Worm (Caenorhabditis elegans) whole organism, L2 larva: ENCODE results near the gene fbxb-102.

Source experiments
- C34F6.9 ChIP-seq: fragments of 150-350 bp; optimal IDR thresholded peaks from 2 replicates; lab custom pipeline; 2014; ENCODE audit warnings: missing biosample characterization, missing genetic modification characterization
- F13H6.1 ChIP-seq: sonication (generic microtip); optimal IDR thresholded peaks from 2 replicates; lab custom pipeline; 2016; ENCODE audit warnings: missing genetic modification characterization, missing compliant biosample characterization
- ZK546.5 ChIP-seq: sonication (generic microtip); optimal IDR thresholded peaks from 2 replicates; lab custom pipeline; 2017; ENCODE audit warnings: missing biosample characterization, missing genetic modification characterization
- alr-1 ChIP-seq: fragments of 150-350 bp; optimal IDR thresholded peaks from 2 replicates; lab custom pipeline; 2014; ENCODE audit warnings: missing biosample characterization, missing genetic modification characterization
- aly-2 ChIP-seq: fragments of 150-350 bp; optimal IDR thresholded peaks from 2 replicates; lab custom pipeline; 2014; ENCODE audit warnings: missing biosample characterization, missing genetic modification characterization
- ama-1 ChIP-seq: fragments of 150-350 bp; optimal IDR thresholded peaks from 2 replicates; lab custom pipeline; 2018; ENCODE audit warnings: inconsistent platforms
- blmp-1 ChIP-seq: sonication (generic microtip); optimal IDR thresholded peaks from 2 replicates; lab custom pipeline; 2017; ENCODE audit warnings: missing genetic modification characterization, mild to moderate bottlenecking, missing compliant biosample characterization, antibody characterized with exemption, moderate library complexity; ENCODE audit not compliant: insufficient read depth
- dmd-4 ChIP-seq: sonication (generic microtip); optimal IDR thresholded peaks from 2 replicates; lab custom pipeline; 2017; ENCODE audit warnings: missing biosample characterization, missing genetic modification characterization
- egl-27 ChIP-seq: sonication (generic microtip); optimal IDR thresholded peaks from 3 replicates; lab custom pipeline; 2017; ENCODE audit warnings: missing biosample characterization, missing genetic modification reagents, missing genetic modification characterization
- elt-1 ChIP-seq: fragments of 150-350 bp; optimal IDR thresholded peaks from 2 replicates; lab custom pipeline; 2014; ENCODE audit warnings: missing biosample characterization, missing genetic modification characterization
- fos-1 ChIP-seq: fragments of 150-350 bp; optimal IDR thresholded peaks from 2 replicates; lab custom pipeline; 2014; ENCODE audit warnings: missing biosample characterization, missing genetic modification characterization
- gmeb-1 ChIP-seq: fragments of 150-350 bp; optimal IDR thresholded peaks from 2 replicates; lab custom pipeline; 2014; ENCODE audit warnings: missing biosample characterization, missing genetic modification characterization
- lin-11 ChIP-seq: fragments of 150-350 bp; sonication (generic microtip); optimal IDR thresholded peaks from 2 replicates; lab custom pipeline; 2014; ENCODE audit warnings: missing biosample characterization, missing genetic modification characterization, inconsistent platforms, mixed read lengths
- lin-13 ChIP-seq: fragments of 150-350 bp; optimal IDR thresholded peaks from 2 replicates; lab custom pipeline; 2014; ENCODE audit warnings: missing biosample characterization, missing genetic modification reagents, missing genetic modification characterization
- mab-5 ChIP-seq: fragments of 150-350 bp; optimal IDR thresholded peaks from 2 replicates; lab custom pipeline; 2014; ENCODE audit warnings: missing biosample characterization, missing genetic modification characterization
- mbf-1 ChIP-seq: sonication (generic microtip); optimal IDR thresholded peaks from 2 replicates; lab custom pipeline; 2017; ENCODE audit warnings: missing biosample characterization, missing genetic modification characterization
- mdl-1 ChIP-seq, 2 experiments: fragments of 150-350 bp in 1 of 2; sonication (generic microtip) in 1 of 2; optimal IDR thresholded peaks; 2 replicates each; lab custom pipeline; 2017; ENCODE audit warnings: missing biosample characterization in 2 of 2, missing genetic modification characterization in 2 of 2
- nhr-10 ChIP-seq: sonication (generic microtip); optimal IDR thresholded peaks from 2 replicates; lab custom pipeline; 2017; ENCODE audit warnings: missing biosample characterization, missing genetic modification characterization
- nhr-11 ChIP-seq: fragments of 150-350 bp; optimal IDR thresholded peaks from 2 replicates; lab custom pipeline; 2014; ENCODE audit warnings: missing biosample characterization, missing genetic modification characterization
- nhr-12 ChIP-seq: fragments of 150-350 bp; optimal IDR thresholded peaks from 2 replicates; lab custom pipeline; 2014; ENCODE audit warnings: missing biosample characterization, missing genetic modification characterization
- nhr-23 ChIP-seq: fragments of 150-350 bp; optimal IDR thresholded peaks from 2 replicates; lab custom pipeline; 2014; ENCODE audit warnings: missing biosample characterization, missing genetic modification reagents, missing genetic modification characterization
- nhr-237 ChIP-seq: fragments of 150-350 bp; optimal IDR thresholded peaks from 2 replicates; lab custom pipeline; 2014; ENCODE audit warnings: missing biosample characterization, missing genetic modification characterization
- nhr-25 ChIP-seq: fragments of 150-350 bp; sonication (generic microtip); optimal IDR thresholded peaks from 3 replicates; lab custom pipeline; 2014; ENCODE audit warnings: missing biosample characterization, missing genetic modification characterization
- nhr-77 ChIP-seq: fragments of 150-350 bp; optimal IDR thresholded peaks from 2 replicates; lab custom pipeline; 2014; ENCODE audit warnings: missing biosample characterization, missing genetic modification characterization
- peb-1 ChIP-seq: fragments of 150-350 bp; optimal IDR thresholded peaks from 2 replicates; lab custom pipeline; 2014; ENCODE audit warnings: missing biosample characterization, missing genetic modification characterization
- sem-4 ChIP-seq: fragments of 150-350 bp; optimal IDR thresholded peaks from 2 replicates; lab custom pipeline; 2014; ENCODE audit warnings: missing biosample characterization, missing genetic modification reagents, missing genetic modification characterization
- sma-3 ChIP-seq: sonication (generic microtip); optimal IDR thresholded peaks from 2 replicates; lab custom pipeline; 2016; ENCODE audit warnings: missing genetic modification reagents, missing genetic modification characterization, missing compliant biosample characterization
- sma-9 ChIP-seq, 2 experiments: fragments of 150-350 bp in 1 of 2; sonication (generic microtip) in 1 of 2; optimal IDR thresholded peaks; 2 replicates each; lab custom pipeline; 2014 to 2016; ENCODE audit warnings: missing genetic modification characterization in 2 of 2, mild to moderate bottlenecking in 1 of 2, missing biosample characterization in 1 of 2, missing compliant biosample characterization in 1 of 2, missing genetic modification reagents in 1 of 2, moderate library complexity in 1 of 2
- unc-39 ChIP-seq: fragments of 150-350 bp; optimal IDR thresholded peaks from 2 replicates; lab custom pipeline; 2014; ENCODE audit warnings: missing biosample characterization, missing genetic modification characterization
- unc-62 ChIP-seq: fragments of 150-350 bp; optimal IDR thresholded peaks from 2 replicates; lab custom pipeline; 2014; ENCODE audit warnings: missing biosample characterization, missing genetic modification reagents, missing genetic modification characterization
- zag-1 ChIP-seq: fragments of 150-350 bp; optimal IDR thresholded peaks from 2 replicates; lab custom pipeline; 2014; ENCODE audit warnings: missing biosample characterization, missing genetic modification characterization
- ztf-1 ChIP-seq: fragments of 200-800 bp; sonication (Bioruptor generic); conservative IDR thresholded peaks from 2 replicates; pipeline ENCODE4 v1.3.6; 2022; ENCODE audit warnings: missing genetic modification characterization, missing compliant biosample characterization
- ztf-4 ChIP-seq: fragments of 150-350 bp; optimal IDR thresholded peaks from 2 replicates; lab custom pipeline; 2014; ENCODE audit warnings: missing biosample characterization, missing genetic modification characterization

fbxb-102 gene

ce11 chrII:12460602-12461453, 21.9 kb upstream of the fbxb-102 start, which contains the start of gene tag-280:
Gene tag-280, plus strand, starts transcription at chrII:12460652.
- TF ChIP-seq nhr-12 = no peak
- TF ChIP-seq gmeb-1 = no peak
- no peak for TF ChIP-seq ztf-4
- no peak for TF ChIP-seq sem-4 (tag; lab: Kevin White, UChicago)
- TF ChIP-seq nhr-77 = no peak
- TF ChIP-seq blmp-1 (tag; lab: Kevin White, UChicago) = no peak
- TF ChIP-seq sma-9 (GFP tag; optimal IDR thresholded peaks at IDR 0.05; lab: Kevin White, UChicago) = no peak
- TF ChIP-seq sma-9 (tag; optimal IDR thresholded peaks at IDR 0.05; lab: Kevin White, UChicago) = no peak
- no peak for TF ChIP-seq nhr-10 (tag; lab: Kevin White, UChicago)
- no peak for TF ChIP-seq C34F6.9
- no peak for TF ChIP-seq zag-1 (tag; lab: Kevin White, UChicago)
- TF ChIP-seq fos-1 (tag; lab: Kevin White, UChicago) = no peak
- no peak for TF ChIP-seq peb-1 (tag; lab: Kevin White, UChicago)
- no peak for TF ChIP-seq alr-1 (tag; lab: Kevin White, UChicago)
- no peak for TF ChIP-seq lin-13 (GFP tag; lab: Kevin White, UChicago)

DNA sequence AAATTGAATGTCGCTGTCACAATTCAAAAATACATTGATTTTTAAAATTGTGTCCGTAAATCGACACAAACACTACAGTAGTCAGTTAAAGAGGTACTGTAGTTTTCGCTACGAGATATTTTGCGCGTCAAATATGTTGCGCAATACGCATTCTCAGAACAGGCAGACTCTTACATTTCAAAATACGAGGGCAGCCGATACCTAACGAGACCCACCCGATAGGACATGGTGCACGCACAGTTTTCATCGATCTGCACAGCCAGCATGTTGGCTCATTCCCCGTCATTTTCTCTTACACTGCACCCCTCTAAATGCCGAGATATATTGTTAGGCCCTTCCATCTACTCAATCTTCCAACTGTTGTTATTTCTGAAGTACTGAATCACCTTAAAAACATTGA, 20.5 kb upstream of the fbxb-102 start, which contains the start of gene F15A4.2:
Gene F15A4.2 (plus strand): TSS at position 301 of the 400 bp plus-strand sequence.
- TF ChIP-seq nhr-25 (tag; lab: Kevin White, UChicago) (no peak), F13H6.1 (tag; lab: Kevin White, UChicago) (no peak), unc-39 (tag; lab: Kevin White, UChicago) (no peak), ama-1 (lab: Kevin White, UChicago) (no peak), nhr-77 (no peak), unc-62 (GFP tag; lab: Kevin White, UChicago) (no peak), blmp-1 (tag; lab: Kevin White, UChicago) (no peak)

DNA sequence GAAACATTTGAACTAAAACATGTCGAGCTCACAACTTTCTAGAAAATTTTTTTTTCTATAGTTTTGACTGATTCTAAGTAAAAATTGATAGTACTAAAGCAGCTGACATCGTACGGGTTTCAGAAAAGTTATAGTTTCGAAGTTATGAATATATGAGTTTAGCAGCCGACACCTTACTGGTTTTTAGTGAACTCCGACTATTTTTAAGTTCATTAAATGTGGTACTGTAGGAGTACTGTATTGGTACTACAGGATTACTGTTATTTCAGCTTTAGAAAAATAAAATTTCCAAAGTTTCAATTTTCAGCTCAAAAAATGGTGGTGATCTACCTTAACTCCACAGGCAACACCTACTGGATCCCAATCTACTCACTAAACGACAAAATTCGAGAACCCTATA, 17.2 kb upstream of the fbxb-102 start, which contains the start of gene sre-37:
Gene sre-37 (plus strand): TSS at position 301 of the 400 bp plus-strand sequence.
- TF ChIP-seq ZK546.5 (tag; lab: Kevin White, UChicago) (no peak), sma-3 (GFP tag; lab: Kevin White, UChicago) (no peak), nhr-23 (tag; lab: Kevin White, UChicago) (no peak), mab-5 (no peak), dmd-4 (tag; lab: Kevin White, UChicago) (no peak), fos-1 (tag; lab: Kevin White, UChicago) (no peak), sma-9 (GFP tag; optimal IDR thresholded peaks at IDR 0.05; lab: Kevin White, UChicago) (no peak), sma-9 (tag; optimal IDR thresholded peaks at IDR 0.05; lab: Kevin White, UChicago) (no peak), nhr-77 (no peak), aly-2 (tag; lab: Kevin White, UChicago) (no peak), lin-13 (GFP tag; lab: Kevin White, UChicago) (no peak), sem-4 (tag; lab: Kevin White, UChicago) (no peak), egl-27 (tag; lab: Kevin White, UChicago) (no peak), blmp-1 (tag; lab: Kevin White, UChicago) (no peak), elt-1 (tag; lab: Kevin White, UChicago) (no peak)

ce11 chrII:12467047-12467446, 15.7 kb upstream of the fbxb-102 start, which contains the start of gene srg-16:
Gene srg-16, plus strand, starts transcription at chrII:12467133.
- TF ChIP-seq nhr-11 (tag; lab: Kevin White, UChicago) = no peak
- no peak for TF ChIP-seq unc-39 (tag; lab: Kevin White, UChicago)
- TF ChIP-seq nhr-10 (tag; lab: Kevin White, UChicago) = no peak
- no peak for TF ChIP-seq lin-11
- TF ChIP-seq nhr-237 (tag; lab: Kevin White, UChicago) = no peak
- no peak for TF ChIP-seq ztf-1
- TF ChIP-seq ama-1 (lab: Kevin White, UChicago) = no peak
- TF ChIP-seq mbf-1 (tag; lab: Kevin White, UChicago) = no peak
- TF ChIP-seq dmd-4 (tag; lab: Kevin White, UChicago) = no peak
- no peak for TF ChIP-seq lin-13 (GFP tag; lab: Kevin White, UChicago)
- TF ChIP-seq C34F6.9 = no peak
- TF ChIP-seq mdl-1 (tag; optimal IDR thresholded peaks at IDR 0.05; lab: Kevin White, UChicago) = no peak
- TF ChIP-seq nhr-12 = no peak
- no peak for TF ChIP-seq egl-27 (tag; lab: Kevin White, UChicago)
- no peak for TF ChIP-seq F13H6.1 (tag; lab: Kevin White, UChicago)
- no peak for TF ChIP-seq ztf-4
- no peak for TF ChIP-seq nhr-23 (tag; lab: Kevin White, UChicago)
- TF ChIP-seq unc-62 (GFP tag; lab: Kevin White, UChicago) = no peak
- TF ChIP-seq, all 48 proteins: peak for 0
